Worm (Caenorhabditis elegans): ENCODE data around the gene ZK1321.1.
"Not testable (repeated sequence)": the region's sequence is repeated elsewhere in the genome, so short reads cannot be mapped to it uniquely, and the experiment has no call there.

Gene ZK1321.1

DNA sequence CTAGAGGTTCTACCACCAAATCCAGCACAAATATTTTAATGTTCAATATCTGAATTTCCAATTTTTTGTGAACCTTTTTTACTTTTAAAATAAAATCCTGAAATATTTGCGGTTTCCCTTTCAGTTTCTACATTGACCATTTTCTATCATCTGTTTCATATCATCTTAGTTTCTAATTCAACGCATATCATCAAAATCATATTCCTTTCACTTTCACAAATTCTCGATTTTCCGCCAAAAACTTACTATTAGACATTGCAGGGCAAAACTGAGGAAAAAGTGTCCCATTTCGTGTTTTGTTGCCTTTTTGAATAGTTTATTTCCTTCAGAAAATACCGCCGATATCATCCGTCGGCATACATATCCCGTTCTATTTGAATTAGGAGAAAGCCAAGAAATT, 28.8 kb upstream of the ZK1321.1 start:
- TF ChIP-seq cog-1 (tag; optimal IDR thresholded peaks at IDR 0.05) (no peak), tab-1 (GFP tag; IDR thresholded peaks at IDR 0.05) (no peak), ztf-23 (GFP tag; IDR thresholded peaks at IDR 0.05) (no peak), ztf-29 (GFP tag; IDR thresholded peaks at IDR 0.05) (no peak), T22C8.4 (GFP tag; IDR thresholded peaks at IDR 0.05) (no peak), med-1 (GFP tag; optimal IDR thresholded peaks at IDR 0.05; ENCODE audit: insufficient read depth) (no peak), flt-1 (GFP tag; IDR thresholded peaks at IDR 0.05) (no peak), ref-1 (GFP tag; conservative IDR thresholded peaks at IDR 0.05) (no peak), klf-2 (GFP tag; conservative IDR thresholded peaks at IDR 0.05) (no peak)

DNA sequence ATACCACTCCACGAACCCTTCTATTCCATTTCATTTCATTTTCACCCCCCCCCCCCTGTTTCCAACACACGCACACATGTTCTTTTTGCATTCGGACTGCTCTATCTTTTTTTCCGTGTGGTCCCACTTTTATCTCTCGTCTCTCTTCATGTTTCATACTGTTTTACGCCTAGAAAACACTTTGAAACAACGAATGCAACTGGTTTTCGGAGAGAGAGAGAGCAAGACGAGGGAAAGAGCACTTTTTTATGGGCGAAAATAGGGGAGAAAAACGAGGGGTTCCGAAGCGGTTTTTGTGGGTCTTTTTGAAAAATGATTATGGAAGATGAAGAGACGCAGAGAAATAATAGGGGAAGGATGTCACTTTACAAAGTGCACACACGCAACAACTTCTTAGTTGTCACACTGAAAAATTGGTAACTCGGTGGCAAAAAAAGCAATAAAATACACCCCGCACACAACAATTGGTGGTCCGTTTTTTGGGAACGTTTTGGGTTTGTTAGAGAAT, 26.6 kb upstream of the ZK1321.1 start:
- TF ChIP-seq T22C8.4 (GFP tag; IDR thresholded peaks at IDR 0.05) = no peak
- no peak for TF ChIP-seq cog-1 (tag; optimal IDR thresholded peaks at IDR 0.05)
- no peak for TF ChIP-seq ztf-29 (GFP tag; IDR thresholded peaks at IDR 0.05)
- no peak for TF ChIP-seq tab-1 (GFP tag; IDR thresholded peaks at IDR 0.05)
- no peak for TF ChIP-seq ref-1 (GFP tag; conservative IDR thresholded peaks at IDR 0.05)
- no peak for TF ChIP-seq ztf-23 (GFP tag; IDR thresholded peaks at IDR 0.05)
- TF ChIP-seq klf-2 (GFP tag; conservative IDR thresholded peaks at IDR 0.05) = no peak
- no peak for TF ChIP-seq flt-1 (GFP tag; IDR thresholded peaks at IDR 0.05)
- no peak for TF ChIP-seq med-1 (GFP tag; optimal IDR thresholded peaks at IDR 0.05; ENCODE audit: insufficient read depth)

DNA sequence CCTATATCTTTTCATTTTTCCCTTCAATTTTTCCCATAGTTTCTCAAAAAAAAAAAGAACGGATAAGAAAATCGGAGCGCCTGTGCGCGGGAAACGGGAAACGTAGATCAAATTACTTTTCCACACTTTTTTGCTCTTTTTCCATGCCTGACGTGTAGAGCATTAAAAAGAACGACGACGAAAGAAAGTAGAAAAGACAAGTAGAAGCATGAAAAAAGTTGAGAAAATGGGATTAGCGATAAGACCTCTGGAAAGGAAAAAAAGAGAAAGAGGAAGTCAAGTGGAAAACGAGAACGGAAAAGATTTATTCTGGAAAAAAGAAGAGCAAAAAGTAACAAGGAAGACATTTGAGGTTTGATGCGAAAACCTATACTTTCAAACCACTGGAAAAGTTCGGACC, 25.3 kb upstream of the ZK1321.1 start:
- TF ChIP-seq ref-1 (GFP tag; conservative IDR thresholded peaks at IDR 0.05) = no peak
- no peak for TF ChIP-seq klf-2 (GFP tag; conservative IDR thresholded peaks at IDR 0.05)
- TF ChIP-seq flt-1 (GFP tag; IDR thresholded peaks at IDR 0.05) = no peak
- no peak for TF ChIP-seq tab-1 (GFP tag; IDR thresholded peaks at IDR 0.05)
- no peak for TF ChIP-seq T22C8.4 (GFP tag; IDR thresholded peaks at IDR 0.05)

DNA sequence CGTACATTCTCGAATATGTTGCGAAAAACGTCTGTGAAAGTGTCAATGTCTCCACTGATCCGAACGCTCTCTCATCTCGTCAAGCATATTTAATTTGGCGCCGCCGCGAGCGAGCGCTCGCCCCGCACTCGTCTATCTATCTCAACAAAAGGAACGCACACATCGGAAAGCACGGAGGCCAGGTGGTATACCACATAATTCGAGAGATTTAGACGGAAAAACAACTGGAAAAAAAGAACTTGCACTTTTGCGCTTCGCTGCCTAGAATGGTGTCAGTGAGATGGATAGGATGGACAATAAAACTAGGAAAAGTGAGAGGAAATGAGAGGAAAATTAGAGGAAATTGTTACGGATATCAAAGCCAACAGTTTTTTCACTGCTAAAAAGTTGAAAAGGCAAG, 24.6 kb upstream of the ZK1321.1 start:
- TF ChIP-seq ztf-23 (GFP tag; IDR thresholded peaks at IDR 0.05) (no peak), klf-2 (GFP tag; conservative IDR thresholded peaks at IDR 0.05) (no peak), tab-1 (GFP tag; IDR thresholded peaks at IDR 0.05) (no peak), med-1 (GFP tag; optimal IDR thresholded peaks at IDR 0.05; ENCODE audit: insufficient read depth) (no peak), flt-1 (GFP tag; IDR thresholded peaks at IDR 0.05) (no peak), ref-1 (GFP tag; conservative IDR thresholded peaks at IDR 0.05) (no peak), T22C8.4 (GFP tag; IDR thresholded peaks at IDR 0.05) (no peak), cog-1 (tag; optimal IDR thresholded peaks at IDR 0.05) (no peak), ztf-29 (GFP tag; IDR thresholded peaks at IDR 0.05) (no peak)

DNA sequence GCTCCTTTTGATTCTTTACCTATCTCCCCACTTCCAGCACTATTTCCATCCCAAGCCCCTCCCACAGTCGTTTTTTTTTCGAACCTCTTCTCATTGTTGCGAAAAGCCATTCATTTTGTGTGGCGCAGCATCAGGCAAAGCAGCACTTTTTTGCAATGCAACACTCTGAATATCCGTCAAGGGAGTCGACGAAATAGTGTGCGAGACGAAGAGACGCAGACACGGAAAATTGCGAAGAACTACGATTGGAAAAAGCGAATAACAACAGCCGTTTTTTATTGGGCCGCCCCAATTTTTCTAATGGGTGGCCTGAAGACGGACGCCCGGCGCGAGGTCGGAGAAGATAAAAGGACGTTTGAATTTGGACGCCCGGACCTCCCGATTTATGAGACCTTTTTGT, 24.0 kb upstream of the ZK1321.1 start:
- TF ChIP-seq ztf-29 (GFP tag; IDR thresholded peaks at IDR 0.05) = no peak
- no peak for TF ChIP-seq flt-1 (GFP tag; IDR thresholded peaks at IDR 0.05)
- no peak for TF ChIP-seq klf-2 (GFP tag; conservative IDR thresholded peaks at IDR 0.05)
- TF ChIP-seq ztf-23 (GFP tag; IDR thresholded peaks at IDR 0.05) = no peak
- TF ChIP-seq T22C8.4 (GFP tag; IDR thresholded peaks at IDR 0.05) = no peak
- no peak for TF ChIP-seq cog-1 (tag; optimal IDR thresholded peaks at IDR 0.05)

DNA sequence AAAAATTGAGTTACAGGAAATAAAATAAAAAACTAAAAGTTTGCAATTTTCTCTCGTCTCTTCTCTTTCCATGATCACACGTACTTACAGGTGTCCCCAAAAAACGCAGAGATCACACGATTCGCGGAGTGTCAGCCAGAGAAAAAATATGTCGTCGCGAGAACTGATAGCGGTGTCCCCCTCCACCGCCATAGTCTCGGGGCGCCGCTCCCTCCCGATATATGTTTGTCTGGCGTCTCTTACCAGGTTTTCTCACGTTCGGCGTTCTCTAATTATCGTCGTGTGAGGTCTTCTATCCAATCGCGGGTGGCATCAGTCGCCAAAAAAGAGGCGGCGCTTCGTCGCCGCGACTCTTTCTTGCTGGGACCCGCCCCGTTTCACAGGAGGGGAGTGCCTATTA, 22.0 kb upstream of the ZK1321.1 start, which contains the start of gene mab-3:
Gene mab-3 (plus strand): TSS at position 328 of the 400 bp plus-strand sequence.
- not testable (repeated sequence) for TF ChIP-seq ref-1 (GFP tag; conservative IDR thresholded peaks at IDR 0.05); med-1 (GFP tag; optimal IDR thresholded peaks at IDR 0.05; ENCODE audit: insufficient read depth); T22C8.4 (GFP tag; IDR thresholded peaks at IDR 0.05)

DNA sequence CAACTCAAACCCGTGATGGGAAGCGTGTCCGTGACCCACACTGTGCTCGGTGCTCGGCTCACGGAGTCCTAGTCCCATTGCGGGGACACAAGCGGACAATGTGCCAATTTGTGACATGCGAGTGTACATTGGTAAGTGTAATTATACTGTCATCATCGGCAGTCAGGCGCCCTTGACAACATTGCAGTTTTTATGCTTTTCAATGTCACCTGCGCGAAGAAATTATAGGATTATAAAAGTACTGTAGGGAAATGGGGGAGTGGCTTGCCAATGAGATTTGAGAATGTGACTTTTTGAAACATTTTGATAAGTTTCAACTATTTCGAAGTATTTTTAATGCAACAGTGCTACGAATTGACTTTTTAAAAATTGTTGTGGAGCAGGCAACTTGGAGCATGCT, 18.0 kb upstream of the ZK1321.1 start:
- TF ChIP-seq tab-1 (GFP tag; IDR thresholded peaks at IDR 0.05) (no peak), flt-1 (GFP tag; IDR thresholded peaks at IDR 0.05) (no peak), ztf-29 (GFP tag; IDR thresholded peaks at IDR 0.05) (no peak), med-1 (GFP tag; optimal IDR thresholded peaks at IDR 0.05; ENCODE audit: insufficient read depth) (no peak), ztf-23 (GFP tag; IDR thresholded peaks at IDR 0.05) (no peak), T22C8.4 (GFP tag; IDR thresholded peaks at IDR 0.05) (no peak), klf-2 (GFP tag; conservative IDR thresholded peaks at IDR 0.05) (no peak), ref-1 (GFP tag; conservative IDR thresholded peaks at IDR 0.05) (no peak), cog-1 (tag; optimal IDR thresholded peaks at IDR 0.05) (no peak)

DNA sequence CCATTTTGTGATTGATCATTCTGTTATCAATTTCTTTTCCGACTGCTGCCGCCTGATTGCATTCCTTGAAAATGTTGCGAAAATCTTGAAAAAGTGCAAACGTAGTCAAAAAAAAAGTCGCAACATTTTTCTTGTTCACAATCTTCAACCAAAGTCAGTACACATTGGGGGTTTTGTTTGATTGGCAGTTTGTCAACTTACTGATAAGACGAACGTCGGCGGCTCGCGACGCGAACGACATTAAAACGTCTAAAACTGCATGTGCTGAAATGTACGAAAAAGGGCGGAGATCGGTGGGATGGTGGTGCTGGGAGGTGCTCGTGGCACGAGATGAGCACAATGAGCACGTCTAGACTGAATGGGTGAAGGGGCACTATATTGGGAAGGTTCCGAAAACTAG, 15.0 kb upstream of the ZK1321.1 start:
- TF ChIP-seq tab-1 (GFP tag; IDR thresholded peaks at IDR 0.05) = no peak
- no peak for TF ChIP-seq med-1 (GFP tag; optimal IDR thresholded peaks at IDR 0.05; ENCODE audit: insufficient read depth)
- no peak for TF ChIP-seq flt-1 (GFP tag; IDR thresholded peaks at IDR 0.05)
- TF ChIP-seq T22C8.4 (GFP tag; IDR thresholded peaks at IDR 0.05) = no peak
- TF ChIP-seq klf-2 (GFP tag; conservative IDR thresholded peaks at IDR 0.05) = no peak
- TF ChIP-seq cog-1 (tag; optimal IDR thresholded peaks at IDR 0.05) = no peak
- no peak for TF ChIP-seq ref-1 (GFP tag; conservative IDR thresholded peaks at IDR 0.05)
- no peak for TF ChIP-seq ztf-23 (GFP tag; IDR thresholded peaks at IDR 0.05)
- no peak for TF ChIP-seq ztf-29 (GFP tag; IDR thresholded peaks at IDR 0.05)

DNA sequence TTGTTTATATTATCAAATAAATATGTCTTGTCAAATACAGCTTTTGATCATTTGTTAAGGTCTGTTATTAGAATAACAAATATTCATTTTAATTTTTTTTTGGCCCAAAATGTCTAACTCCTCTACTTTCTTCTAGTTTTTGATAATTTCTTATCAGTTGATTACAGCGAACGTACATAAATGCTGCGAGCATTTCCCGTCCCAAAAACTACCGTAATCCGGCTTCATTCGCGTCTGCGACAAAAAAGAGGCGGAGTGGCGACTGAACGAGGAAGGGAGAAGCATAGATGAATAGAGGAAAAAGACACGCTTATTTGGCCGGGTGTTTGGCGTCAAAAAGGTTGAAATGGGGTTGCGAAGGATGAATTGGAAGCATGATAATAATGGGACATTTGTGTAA, 13.3 kb upstream of the ZK1321.1 start:
- TF ChIP-seq ztf-29 (GFP tag; IDR thresholded peaks at IDR 0.05) = no peak

DNA sequence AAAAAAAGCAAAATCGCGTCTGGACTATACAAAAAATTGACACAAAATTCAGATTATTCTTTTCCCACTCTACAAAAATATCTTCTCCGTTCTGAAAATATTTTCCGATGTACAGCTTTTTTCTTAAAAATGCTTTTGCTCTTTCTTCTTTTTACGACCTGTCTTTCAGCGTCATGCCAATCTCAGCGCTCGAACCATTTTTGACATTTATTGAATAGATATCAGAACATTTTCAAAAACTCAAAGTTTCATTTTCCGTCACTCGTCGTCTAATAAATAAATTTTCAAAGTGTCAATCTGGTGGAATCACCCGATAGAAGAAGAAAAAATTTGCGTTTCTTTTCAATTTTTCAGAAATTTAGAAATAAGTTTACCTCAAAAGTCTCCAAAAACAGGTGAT, 12.4 kb upstream of the ZK1321.1 start:
- TF ChIP-seq flt-1 (GFP tag; IDR thresholded peaks at IDR 0.05) = no peak
- no peak for TF ChIP-seq cog-1 (tag; optimal IDR thresholded peaks at IDR 0.05)
- no peak for TF ChIP-seq T22C8.4 (GFP tag; IDR thresholded peaks at IDR 0.05)

DNA sequence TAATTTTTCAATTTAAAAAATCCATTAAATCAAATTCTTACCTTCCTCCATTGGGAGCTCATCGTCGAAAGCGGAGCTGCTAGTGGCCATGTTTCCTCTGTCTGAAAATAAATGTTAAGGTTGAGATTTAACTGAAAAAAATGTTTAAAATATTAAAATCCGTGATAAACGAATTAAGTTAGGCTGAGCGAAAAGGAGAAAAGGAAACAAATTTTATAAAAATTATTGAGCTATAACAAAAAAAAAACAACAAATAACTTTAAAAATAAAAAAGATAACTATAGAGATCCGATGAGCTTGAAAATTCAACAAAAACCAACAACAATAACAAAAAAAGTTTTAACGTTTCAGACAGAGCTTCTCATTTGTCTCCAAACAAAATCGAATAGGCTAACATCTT, 11.0 kb upstream of the ZK1321.1 start, which contains the start of gene pno-1:
Gene pno-1 (minus strand): TSS at position 101 of the 400 bp plus-strand sequence.
- TF ChIP-seq ztf-23 (GFP tag; IDR thresholded peaks at IDR 0.05) = no peak
- no peak for TF ChIP-seq klf-2 (GFP tag; conservative IDR thresholded peaks at IDR 0.05)
- TF ChIP-seq ref-1 (GFP tag; conservative IDR thresholded peaks at IDR 0.05) = no peak
- TF ChIP-seq tab-1 (GFP tag; IDR thresholded peaks at IDR 0.05) = no peak
- no peak for TF ChIP-seq T22C8.4 (GFP tag; IDR thresholded peaks at IDR 0.05)
